Worm (Caenorhabditis elegans) whole organism, midembryonic: ENCODE measurements around the gene ucr-2.2.

Experiments used
- T22C8.4 ChIP-seq: fragments of 200-800 bp; sonication (Bioruptor generic); IDR thresholded peaks from 2 replicates; pipeline ENCODE4 v1.3.6; 2022; ENCODE audit warnings: missing genetic modification characterization, missing compliant biosample characterization
- cog-1 ChIP-seq: sonication (generic microtip); optimal IDR thresholded peaks from 2 replicates; lab custom pipeline; 2016; ENCODE audit warnings: missing genetic modification characterization, missing compliant biosample characterization
- med-1 ChIP-seq: sonication (generic microtip); optimal IDR thresholded peaks from 2 replicates; lab custom pipeline; 2017; ENCODE audit warnings: missing genetic modification characterization, mild to moderate bottlenecking, missing compliant biosample characterization, antibody characterized with exemption, missing genetic modification reagents; ENCODE audit not compliant: insufficient read depth
- ref-1 ChIP-seq: fragments of 200-800 bp; sonication (Bioruptor generic); conservative IDR thresholded peaks from 2 replicates; pipeline ENCODE4 v1.3.6; 2022; ENCODE audit warnings: missing genetic modification reagents, missing genetic modification characterization, missing compliant biosample characterization

DNA sequence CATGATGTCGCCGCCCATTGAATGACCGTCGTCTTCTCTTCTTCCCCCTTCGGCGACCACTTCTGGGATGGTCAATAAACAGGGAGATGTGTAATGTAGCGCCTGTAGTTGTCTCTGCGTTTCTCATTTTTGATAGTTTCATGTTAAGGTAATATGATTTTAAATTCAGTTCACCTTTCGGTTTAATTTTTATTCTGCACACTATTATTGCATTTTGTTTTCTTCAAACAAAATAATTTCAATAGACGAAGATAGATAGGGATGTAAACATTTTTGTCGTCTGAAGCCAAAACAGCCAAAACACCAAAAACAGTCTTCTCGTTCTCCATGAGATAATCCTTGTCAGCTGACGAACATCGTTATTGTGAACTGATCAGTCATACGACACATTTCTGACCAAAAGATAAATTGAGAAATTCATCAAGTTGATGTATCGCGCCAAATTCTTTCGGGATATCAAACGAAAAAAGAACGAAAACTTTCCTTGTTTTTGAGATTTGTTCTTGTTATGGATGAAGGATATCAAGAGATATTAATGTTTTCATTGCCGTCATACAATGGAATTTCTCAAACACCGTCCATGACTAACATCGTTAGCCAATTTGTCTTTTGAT lies 14.9 kb upstream of the ucr-2.2 start, which contains the start of gene C11G10.1:
- TF ChIP-seq cog-1 (tag; lab: Kevin White, UChicago) = no peak
- TF ChIP-seq ref-1 = no peak
- no peak for TF ChIP-seq T22C8.4 (GFP tag; lab: Robert Waterston, UW)
- TF ChIP-seq med-1 (GFP tag; lab: Kevin White, UChicago) = no peak
